Worm (Caenorhabditis elegans) whole organism, late embryonic: ENCODE data around the gene ifa-3.
A peak's percentile ranks its signal among the peaks of the same experiment; 100 is the strongest.
"Not testable (repeated sequence)": the region's sequence is repeated elsewhere in the genome, so short reads cannot be mapped to it uniquely, and the experiment has no call there.

Experiments
- C38D4.7 ChIP-seq: fragments of 200-800 bp; sonication (Bioruptor generic); optimal IDR thresholded peaks from 2 replicates; lab custom pipeline; 2018; ENCODE audit warnings: mild to moderate bottlenecking, missing genetic modification characterization, moderate library complexity, missing compliant biosample characterization
- T23F11.4 ChIP-seq: fragments of 200-800 bp; sonication (Bioruptor generic); optimal IDR thresholded peaks from 2 replicates; lab custom pipeline; 2018; ENCODE audit warnings: mild to moderate bottlenecking, missing genetic modification characterization, missing compliant biosample characterization
- Y22D7AL.16 ChIP-seq: sonication (generic microtip); optimal IDR thresholded peaks from 2 replicates; lab custom pipeline; 2016; ENCODE audit warnings: missing genetic modification characterization, missing compliant biosample characterization
- ama-1 ChIP-seq: fragments of 150-350 bp; optimal IDR thresholded peaks from 2 replicates; lab custom pipeline; 2014
- ceh-14 ChIP-seq: sonication (generic microtip); optimal IDR thresholded peaks from 2 replicates; lab custom pipeline; 2016; ENCODE audit warnings: missing genotype, missing genetic modification characterization, missing compliant biosample characterization
- ceh-18 ChIP-seq: sonication (generic microtip); optimal IDR thresholded peaks from 2 replicates; lab custom pipeline; 2016; ENCODE audit warnings: missing genetic modification characterization, missing compliant biosample characterization
- ceh-2 ChIP-seq: sonication (generic microtip); optimal IDR thresholded peaks from 2 replicates; lab custom pipeline; 2016; ENCODE audit warnings: missing genotype, missing genetic modification characterization, missing compliant biosample characterization
- ceh-22 ChIP-seq: sonication (generic microtip); optimal IDR thresholded peaks from 2 replicates; lab custom pipeline; 2017; ENCODE audit warnings: missing biosample characterization, missing genetic modification characterization
- ceh-30 ChIP-seq: fragments of 150-350 bp; optimal IDR thresholded peaks from 2 replicates; lab custom pipeline; 2014; ENCODE audit warnings: missing biosample characterization, missing genetic modification characterization
- ceh-34 ChIP-seq: sonication (generic microtip); optimal IDR thresholded peaks from 2 replicates; lab custom pipeline; 2016; ENCODE audit warnings: mild to moderate bottlenecking, missing genetic modification characterization, missing compliant biosample characterization
- ceh-45 ChIP-seq: fragments of 200-800 bp; sonication (Bioruptor generic); IDR thresholded peaks from 2 replicates; pipeline ENCODE4 v1.3.6; 2022; ENCODE audit warnings: missing genetic modification reagents, missing genetic modification characterization, missing compliant biosample characterization
- ceh-6 ChIP-seq: fragments of 200-800 bp; sonication (Bioruptor generic); optimal IDR thresholded peaks from 2 replicates; lab custom pipeline; 2018; ENCODE audit warnings: mild to moderate bottlenecking, missing genetic modification characterization, missing compliant biosample characterization
- che-1 ChIP-seq: sonication (generic microtip); optimal IDR thresholded peaks from 2 replicates; lab custom pipeline; 2016; ENCODE audit warnings: mild to moderate bottlenecking, missing genetic modification characterization, missing compliant biosample characterization
- dmd-4 ChIP-seq: sonication (generic microtip); optimal IDR thresholded peaks from 2 replicates; lab custom pipeline; 2016; ENCODE audit warnings: borderline replicate concordance, missing genetic modification characterization, missing compliant biosample characterization
- dve-1 ChIP-seq: sonication (generic microtip); optimal IDR thresholded peaks from 2 replicates; lab custom pipeline; 2017; ENCODE audit warnings: antibody characterized with exemption, mild to moderate bottlenecking, missing genetic modification characterization, missing compliant biosample characterization
- elt-4 ChIP-seq: sonication (generic microtip); optimal IDR thresholded peaks from 2 replicates; lab custom pipeline; 2016; ENCODE audit warnings: missing genetic modification characterization, missing compliant biosample characterization
- fax-1 ChIP-seq: sonication (generic microtip); optimal IDR thresholded peaks from 2 replicates; lab custom pipeline; 2016; ENCODE audit warnings: missing genotype, missing genetic modification characterization, missing compliant biosample characterization
- gmeb-2 ChIP-seq: sonication (generic microtip); optimal IDR thresholded peaks from 2 replicates; lab custom pipeline; 2016; ENCODE audit warnings: missing genetic modification characterization, inconsistent platforms, missing compliant biosample characterization
- hlh-13 ChIP-seq: fragments of 200-800 bp; sonication (Bioruptor generic); optimal IDR thresholded peaks from 2 replicates; lab custom pipeline; 2018; ENCODE audit warnings: mild to moderate bottlenecking, missing genetic modification characterization, missing compliant biosample characterization
- hlh-30 ChIP-seq: sonication (generic microtip); optimal IDR thresholded peaks from 2 replicates; lab custom pipeline; 2017; ENCODE audit warnings: antibody characterized with exemption, missing genetic modification characterization, missing compliant biosample characterization; ENCODE audit not compliant: insufficient read depth
- hlh-8 ChIP-seq: sonication (generic microtip); optimal IDR thresholded peaks from 2 replicates; lab custom pipeline; 2016; ENCODE audit warnings: missing genotype, missing genetic modification characterization, missing compliant biosample characterization
- lim-6 ChIP-seq: sonication (generic microtip); optimal IDR thresholded peaks from 2 replicates; lab custom pipeline; 2016; ENCODE audit warnings: missing genetic modification characterization, missing compliant biosample characterization
- nhr-11 ChIP-seq: fragments of 150-350 bp; optimal IDR thresholded peaks from 2 replicates; lab custom pipeline; 2014; ENCODE audit warnings: missing biosample characterization, missing genetic modification characterization
- npax-4 ChIP-seq: sonication (generic microtip); optimal IDR thresholded peaks from 2 replicates; lab custom pipeline; 2016; ENCODE audit warnings: missing genetic modification characterization, missing compliant biosample characterization
- odd-2 ChIP-seq: sonication (generic microtip); optimal IDR thresholded peaks from 2 replicates; lab custom pipeline; 2017; ENCODE audit warnings: antibody characterized with exemption, mild to moderate bottlenecking, missing genetic modification characterization, missing compliant biosample characterization
- pax-1 ChIP-seq: fragments of 150-350 bp; optimal IDR thresholded peaks from 2 replicates; lab custom pipeline; 2014; ENCODE audit warnings: missing biosample characterization, missing genetic modification characterization
- pha-2 ChIP-seq: sonication (generic microtip); optimal IDR thresholded peaks from 2 replicates; lab custom pipeline; 2017; ENCODE audit warnings: mild to moderate bottlenecking, missing genetic modification characterization, missing compliant biosample characterization
- pha-4 ChIP-seq: fragments of 150-350 bp; optimal IDR thresholded peaks from 2 replicates; lab custom pipeline; 2018; ENCODE audit warnings: missing biosample characterization, missing genetic modification reagents, missing genetic modification characterization
- pqm-1 ChIP-seq: sonication (generic microtip); optimal IDR thresholded peaks from 2 replicates; lab custom pipeline; 2016; ENCODE audit warnings: missing genetic modification characterization, missing compliant biosample characterization
- pros-1 ChIP-seq: fragments of 150-350 bp; optimal IDR thresholded peaks from 2 replicates; lab custom pipeline; 2014; ENCODE audit warnings: missing biosample characterization, missing genetic modification reagents, missing genetic modification characterization
- rnt-1 ChIP-seq: sonication (generic microtip); optimal IDR thresholded peaks from 2 replicates; lab custom pipeline; 2016; ENCODE audit warnings: missing genetic modification characterization, missing compliant biosample characterization
- sdc-2 ChIP-seq: sonication (generic microtip); optimal IDR thresholded peaks from 2 replicates; lab custom pipeline; 2016; ENCODE audit warnings: missing genotype, missing genetic modification characterization, missing compliant biosample characterization
- sox-2 ChIP-seq: fragments of 200-800 bp; sonication (Bioruptor generic); IDR thresholded peaks from 2 replicates; pipeline ENCODE4 v1.3.6; 2022; ENCODE audit warnings: missing genetic modification reagents, missing genetic modification characterization, missing compliant biosample characterization
- sox-4 ChIP-seq: sonication (generic microtip); optimal IDR thresholded peaks from 2 replicates; lab custom pipeline; 2017; ENCODE audit warnings: mild to moderate bottlenecking, missing genetic modification characterization, inconsistent platforms, missing compliant biosample characterization
- syd-9 ChIP-seq: sonication (generic microtip); optimal IDR thresholded peaks from 2 replicates; lab custom pipeline; 2016; ENCODE audit warnings: mild to moderate bottlenecking, missing genetic modification characterization, moderate library complexity, missing compliant biosample characterization
- tbx-2 ChIP-seq: sonication (generic microtip); optimal IDR thresholded peaks from 2 replicates; lab custom pipeline; 2016; ENCODE audit warnings: missing genetic modification characterization, missing compliant biosample characterization
- ttx-3 ChIP-seq: sonication (generic microtip); optimal IDR thresholded peaks from 2 replicates; lab custom pipeline; 2016; ENCODE audit warnings: missing genetic modification reagents, missing genetic modification characterization, missing compliant biosample characterization
- unc-3 ChIP-seq, 2 experiments: fragments of 200-800 bp in 1 of 2; sonication (Bioruptor generic) in 1 of 2; sonication (generic microtip) in 1 of 2; conservative IDR thresholded peaks in 1 of 2; optimal IDR thresholded peaks in 1 of 2; 2 replicates each; pipeline versions ENCODE4 v1.3.6 to Lab custom; 2016 to 2022; ENCODE audit warnings: missing compliant biosample characterization in 2 of 2, missing genetic modification characterization in 2 of 2, missing genetic modification reagents in 1 of 2
- unc-42 ChIP-seq: sonication (generic microtip); optimal IDR thresholded peaks from 2 replicates; lab custom pipeline; 2016; ENCODE audit warnings: missing genotype, missing genetic modification characterization, missing compliant biosample characterization
- unc-86 ChIP-seq: sonication (generic microtip); optimal IDR thresholded peaks from 2 replicates; lab custom pipeline; 2016; ENCODE audit warnings: missing genetic modification characterization, missing compliant biosample characterization
- zip-5 ChIP-seq: sonication (generic microtip); optimal IDR thresholded peaks from 2 replicates; lab custom pipeline; 2016; ENCODE audit warnings: missing genetic modification characterization, missing compliant biosample characterization

The ifa-3 gene

ce11 chrX:16243129-16243528 is 26.7 kb downstream of the ifa-3 start:
- TF ChIP-seq odd-2 = no peak
- TF ChIP-seq ceh-14 (tag; lab: Kevin White, UChicago) = no peak
- TF ChIP-seq unc-3 (GFP tag; conservative IDR thresholded peaks at IDR 0.05; lab: Robert Waterston, UW) = no peak
- TF ChIP-seq unc-3 (tag; optimal IDR thresholded peaks at IDR 0.05; lab: Kevin White, UChicago) = no peak
- no peak for TF ChIP-seq pqm-1 (tag; lab: Kevin White, UChicago)
- TF ChIP-seq che-1 (tag; lab: Kevin White, UChicago) = no peak
- TF ChIP-seq ama-1 (lab: Kevin White, UChicago) = no peak
- no peak for TF ChIP-seq ceh-2 (tag; lab: Kevin White, UChicago)
- TF ChIP-seq nhr-11 = no peak
- no peak for TF ChIP-seq ceh-22 (tag; lab: Kevin White, UChicago)

- TF ChIP-seq pha-4 (tag; lab: Kevin White, UChicago) = no peak
- TF ChIP-seq ceh-6 (GFP tag; lab: Kevin White, UChicago) = no peak
- TF ChIP-seq rnt-1 = no peak
- TF ChIP-seq ceh-34 (tag; lab: Kevin White, UChicago) = no peak
- no peak for TF ChIP-seq dmd-4 (tag; lab: Kevin White, UChicago)
- TF ChIP-seq pax-1 (tag; lab: Kevin White, UChicago) = no peak
- TF ChIP-seq che-1 (tag; lab: Kevin White, UChicago) = no peak
- TF ChIP-seq npax-4 = no peak
- TF ChIP-seq hlh-30 (tag; lab: Kevin White, UChicago) = no peak
- no peak for TF ChIP-seq unc-86 (tag; lab: Kevin White, UChicago)
- no peak for TF ChIP-seq gmeb-2 (tag; lab: Kevin White, UChicago)
- TF ChIP-seq Y22D7AL.16 (tag; lab: Kevin White, UChicago) = no peak
- no peak for TF ChIP-seq ceh-2 (tag; lab: Kevin White, UChicago)
- no peak for TF ChIP-seq ceh-18 (tag; lab: Kevin White, UChicago)
- TF ChIP-seq tbx-2 (tag; lab: Kevin White, UChicago) = no peak
- TF ChIP-seq ceh-22 (tag; lab: Kevin White, UChicago) = no peak
- TF ChIP-seq hlh-13 (GFP tag; lab: Kevin White, UChicago) = no peak
Measured at ce11 chrX:16240626-16241025, 29.2 kb downstream of the ifa-3 start.

ce11 chrX:16228622-16229021 is 41.2 kb downstream of the ifa-3 start, which contains the start of gene F23A7.5:
TSS of gene F23A7.5 (plus strand) at chrX:16228922.
- no peak for TF ChIP-seq che-1 (tag; lab: Kevin White, UChicago)
- TF ChIP-seq sox-2 (GFP tag; lab: Robert Waterston, UW) = no peak
- TF ChIP-seq sdc-2 = no peak
- no peak for TF ChIP-seq Y22D7AL.16 (tag; lab: Kevin White, UChicago)
- TF ChIP-seq hlh-8 (tag; lab: Kevin White, UChicago) = no peak
- TF ChIP-seq unc-3 (GFP tag; conservative IDR thresholded peaks at IDR 0.05; lab: Robert Waterston, UW) = no peak
- no peak for TF ChIP-seq unc-3 (tag; optimal IDR thresholded peaks at IDR 0.05; lab: Kevin White, UChicago)
- no peak for TF ChIP-seq nhr-11
- TF ChIP-seq elt-4 (tag; lab: Kevin White, UChicago) = no peak
- no peak for TF ChIP-seq ceh-34 (tag; lab: Kevin White, UChicago)

- not testable (repeated sequence) for TF ChIP-seq tbx-2, gmeb-2, pha-2 (tag; lab: Kevin White, UChicago)
Measured at ce11 chrX:16219710-16220109, 50.2 kb downstream of the ifa-3 start, which contains the start of gene F23A7.3. TSS of gene F23A7.3 (plus strand) at chrX:16220010.

- TF ChIP-seq zip-5 (tag; lab: Kevin White, UChicago) = no peak
- TF ChIP-seq ceh-45 (GFP tag; lab: Robert Waterston, UW) = no peak
- peak; percentile 82 for TF ChIP-seq hlh-30 (tag; lab: Kevin White, UChicago)
Measured at ce11 chrX:16218306-16218705, 51.6 kb downstream of the ifa-3 start.

ce11 chrX:16217749-16218148 is 52.1 kb downstream of the ifa-3 start:
- TF ChIP-seq dve-1 (tag; lab: Kevin White, UChicago) (no peak), unc-42 (no peak), sox-4 (tag; lab: Kevin White, UChicago) (no peak), lim-6 (no peak), fax-1 (tag; lab: Kevin White, UChicago) (no peak), ceh-18 (tag; lab: Kevin White, UChicago) (no peak), C38D4.7 (GFP tag; lab: Kevin White, UChicago) (no peak), T23F11.4 (no peak), syd-9 (tag; lab: Kevin White, UChicago) (no peak), nhr-11 (no peak), dmd-4 (tag; lab: Kevin White, UChicago) (no peak), ttx-3 (tag; lab: Kevin White, UChicago) (no peak), pros-1 (tag; lab: Kevin White, UChicago) (no peak), ceh-30 (tag; lab: Kevin White, UChicago) (no peak)
